Fruit fly (Drosophila melanogaster): ENCODE measurements around the gene Bre1.

Bre1 gene

dm6 chr3L:5825483-5825882, 31.5 kb upstream of the Bre1 start:
- TF ChIP-seq ttk (optimal IDR thresholded peaks at IDR 0.05) (no peak), Myc (optimal IDR thresholded peaks at IDR 0.05) (no peak), h (optimal IDR thresholded peaks at IDR 0.05) (no peak), Sin3A (optimal IDR thresholded peaks at IDR 0.05) (no peak)

- no peak for TF ChIP-seq Sin3A (optimal IDR thresholded peaks at IDR 0.05)
- no peak for TF ChIP-seq psq (optimal IDR thresholded peaks at IDR 0.05)
- no peak for TF ChIP-seq ttk (optimal IDR thresholded peaks at IDR 0.05)
- TF ChIP-seq insv (optimal IDR thresholded peaks at IDR 0.05): no peak
- TF ChIP-seq Myc (optimal IDR thresholded peaks at IDR 0.05): no peak
- no peak for TF ChIP-seq h (optimal IDR thresholded peaks at IDR 0.05)
Measured at dm6 chr3L:5823763-5824445, 29.9 kb upstream of the Bre1 start.

- TF ChIP-seq ttk (optimal IDR thresholded peaks at IDR 0.05): no peak
- TF ChIP-seq h (optimal IDR thresholded peaks at IDR 0.05): no peak
- no peak for TF ChIP-seq Sin3A (optimal IDR thresholded peaks at IDR 0.05)
- no peak for TF ChIP-seq Myc (optimal IDR thresholded peaks at IDR 0.05)
- TF ChIP-seq insv (optimal IDR thresholded peaks at IDR 0.05): no peak
- TF ChIP-seq psq (optimal IDR thresholded peaks at IDR 0.05): no peak
Measured at dm6 chr3L:5821506-5821905, 27.5 kb upstream of the Bre1 start.

- TF ChIP-seq ttk (optimal IDR thresholded peaks at IDR 0.05) (no peak), psq (optimal IDR thresholded peaks at IDR 0.05) (no peak), h (optimal IDR thresholded peaks at IDR 0.05) (no peak), Sin3A (optimal IDR thresholded peaks at IDR 0.05) (no peak), Myc (optimal IDR thresholded peaks at IDR 0.05) (no peak), insv (optimal IDR thresholded peaks at IDR 0.05) (no peak)
Measured at dm6 chr3L:5820793-5821192, 26.8 kb upstream of the Bre1 start.

dm6 chr3L:5820039-5820438, 26.0 kb upstream of the Bre1 start:
- no peak for TF ChIP-seq ttk (optimal IDR thresholded peaks at IDR 0.05)
- TF ChIP-seq h (optimal IDR thresholded peaks at IDR 0.05): no peak
- no peak for TF ChIP-seq Myc (optimal IDR thresholded peaks at IDR 0.05)
- no peak for TF ChIP-seq insv (optimal IDR thresholded peaks at IDR 0.05)
- TF ChIP-seq Sin3A (optimal IDR thresholded peaks at IDR 0.05): no peak

- no peak for TF ChIP-seq Myc (optimal IDR thresholded peaks at IDR 0.05)
- TF ChIP-seq ttk (optimal IDR thresholded peaks at IDR 0.05): no peak
- TF ChIP-seq h (optimal IDR thresholded peaks at IDR 0.05): no peak
- TF ChIP-seq insv (optimal IDR thresholded peaks at IDR 0.05): no peak
- TF ChIP-seq psq (optimal IDR thresholded peaks at IDR 0.05): no peak
- TF ChIP-seq Sin3A (optimal IDR thresholded peaks at IDR 0.05): no peak
Measured at dm6 chr3L:5819310-5819709, 25.3 kb upstream of the Bre1 start.

dm6 chr3L:5817177-5817576, 23.2 kb upstream of the Bre1 start:
- TF ChIP-seq Myc (optimal IDR thresholded peaks at IDR 0.05) (no peak), insv (optimal IDR thresholded peaks at IDR 0.05) (no peak), Sin3A (optimal IDR thresholded peaks at IDR 0.05) (no peak), psq (optimal IDR thresholded peaks at IDR 0.05) (no peak), ttk (optimal IDR thresholded peaks at IDR 0.05) (no peak), h (optimal IDR thresholded peaks at IDR 0.05) (no peak)

- TF ChIP-seq h (optimal IDR thresholded peaks at IDR 0.05): no peak
Measured at dm6 chr3L:5813016-5813415, 19.0 kb upstream of the Bre1 start, which contains the start of gene mad2. Gene mad2, minus strand, starts transcription at chr3L:5813093.

- TF ChIP-seq h (optimal IDR thresholded peaks at IDR 0.05) (no peak), Myc (optimal IDR thresholded peaks at IDR 0.05) (no peak), ttk (optimal IDR thresholded peaks at IDR 0.05) (no peak), insv (optimal IDR thresholded peaks at IDR 0.05) (no peak), psq (optimal IDR thresholded peaks at IDR 0.05) (no peak), Sin3A (optimal IDR thresholded peaks at IDR 0.05) (no peak)
Measured at dm6 chr3L:5810633-5811341, 16.8 kb upstream of the Bre1 start, which contains the start of the genes S6k and kri. Gene S6k, minus strand, starts transcription at chr3L:5810931. Gene kri, plus strand, starts transcription at chr3L:5810973.

dm6 chr3L:5809642-5810279, 15.8 kb upstream of the Bre1 start:
- TF ChIP-seq insv (optimal IDR thresholded peaks at IDR 0.05) (no peak), psq (optimal IDR thresholded peaks at IDR 0.05) (no peak), ttk (optimal IDR thresholded peaks at IDR 0.05) (no peak), Sin3A (optimal IDR thresholded peaks at IDR 0.05) (no peak), Myc (optimal IDR thresholded peaks at IDR 0.05) (no peak), h (optimal IDR thresholded peaks at IDR 0.05) (no peak)

- TF ChIP-seq ttk (optimal IDR thresholded peaks at IDR 0.05): no peak
Measured at dm6 chr3L:5809201-5809584, 15.2 kb upstream of the Bre1 start.

dm6 chr3L:5808540-5809200, 14.7 kb upstream of the Bre1 start:
- no peak for TF ChIP-seq insv (optimal IDR thresholded peaks at IDR 0.05)
- no peak for TF ChIP-seq Myc (optimal IDR thresholded peaks at IDR 0.05)
- no peak for TF ChIP-seq psq (optimal IDR thresholded peaks at IDR 0.05)
- TF ChIP-seq Sin3A (optimal IDR thresholded peaks at IDR 0.05): no peak
